Fruit fly (Drosophila melanogaster) whole organism, embryonic: ENCODE measurements around the gene CG2336.

ENCODE experiments used
- Atf-2 ChIP-seq: fragments of 200-800 bp; sonication (Bioruptor generic); optimal IDR thresholded peaks from 2 replicates; lab custom pipeline; 2016; ENCODE audit warnings: missing biosample characterization, missing genetic modification characterization
- Bdp1 ChIP-seq: fragments of 200-800 bp; sonication (Bioruptor generic); optimal IDR thresholded peaks from 3 replicates; lab custom pipeline; 2016; ENCODE audit warnings: missing biosample characterization, missing genetic modification characterization
- Blimp-1 ChIP-seq: fragments of 200-800 bp; sonication (Bioruptor generic); optimal IDR thresholded peaks from 3 replicates; lab custom pipeline; 2018; ENCODE audit warnings: missing biosample characterization, missing genetic modification characterization, mild to moderate bottlenecking, moderate library complexity, missing genetic modification reagents
- Bteb2 ChIP-seq: fragments of 200-800 bp; sonication (Bioruptor generic); optimal IDR thresholded peaks from 2 replicates; lab custom pipeline; 2016; ENCODE audit warnings: missing biosample characterization, missing genetic modification characterization
- CG10366 ChIP-seq: fragments of 200-800 bp; sonication (Bioruptor generic); IDR thresholded peaks from 2 replicates; pipeline ENCODE4 v1.3.6; 2022; ENCODE audit warnings: missing biosample characterization, missing genetic modification characterization
- CG10654 ChIP-seq: fragments of 200-800 bp; sonication (Bioruptor generic); optimal IDR thresholded peaks from 2 replicates; lab custom pipeline; 2016; ENCODE audit warnings: missing biosample characterization, missing genetic modification characterization
- CG11247 ChIP-seq: fragments of 200-800 bp; sonication (Bioruptor generic); IDR thresholded peaks from 2 replicates; pipeline ENCODE4 v1.3.6; 2022; ENCODE audit warnings: missing biosample characterization, missing genetic modification characterization
- CG12155 ChIP-seq: fragments of 200-800 bp; sonication (Bioruptor generic); optimal IDR thresholded peaks from 3 replicates; lab custom pipeline; 2016; ENCODE audit warnings: missing biosample characterization, missing genetic modification characterization
- CG14965 ChIP-seq: fragments of 200-800 bp; sonication (Bioruptor generic); optimal IDR thresholded peaks from 2 replicates; lab custom pipeline; 2016; ENCODE audit warnings: missing biosample characterization, missing genetic modification characterization, borderline replicate concordance
- CG15011 ChIP-seq: fragments of 200-800 bp; sonication (Bioruptor generic); optimal IDR thresholded peaks from 3 replicates; lab custom pipeline; 2018; ENCODE audit warnings: missing biosample characterization, mild to moderate bottlenecking, missing genetic modification characterization
- CG15514 ChIP-seq: fragments of 200-800 bp; sonication (Bioruptor generic); optimal IDR thresholded peaks from 3 replicates; lab custom pipeline; 2017; ENCODE audit warnings: missing biosample characterization, missing genetic modification characterization, mild to moderate bottlenecking, moderate library complexity, missing genetic modification reagents
- CG17612 ChIP-seq: fragments of 200-800 bp; sonication (Bioruptor generic); IDR thresholded peaks from 2 replicates; pipeline ENCODE4 v1.3.6; 2022; ENCODE audit warnings: missing biosample characterization, missing genetic modification characterization
- CG1832 ChIP-seq: fragments of 200-800 bp; sonication (Bioruptor generic); optimal IDR thresholded peaks from 2 replicates; lab custom pipeline; 2017; ENCODE audit warnings: missing biosample characterization, mild to moderate bottlenecking, missing genetic modification characterization, inconsistent platforms
- CG2889 ChIP-seq: fragments of 200-800 bp; sonication (Bioruptor generic); IDR thresholded peaks from 3 replicates; pipeline ENCODE4 v1.3.6; 2022; ENCODE audit warnings: missing biosample characterization, missing genetic modification characterization
- CG31224 ChIP-seq: fragments of 200-800 bp; sonication (Bioruptor generic); IDR thresholded peaks from 2 replicates; pipeline ENCODE4 v1.3.6; 2022; ENCODE audit warnings: missing biosample characterization, missing genetic modification characterization
- CG34224 ChIP-seq: fragments of 200-800 bp; sonication (Bioruptor generic); IDR thresholded peaks from 3 replicates; pipeline ENCODE4 v1.3.6; 2022; ENCODE audit warnings: missing biosample characterization, missing genetic modification characterization; ENCODE audit not compliant: partially characterized antibody
- CG43689 ChIP-seq: fragments of 200-800 bp; sonication (Bioruptor generic); IDR thresholded peaks from 2 replicates; pipeline ENCODE4 v1.3.6; 2022; ENCODE audit warnings: missing biosample characterization, missing genetic modification characterization
- CG7271 ChIP-seq: fragments of 200-800 bp; sonication (Bioruptor generic); optimal IDR thresholded peaks from 2 replicates; lab custom pipeline; 2018; ENCODE audit warnings: missing biosample characterization, mild to moderate bottlenecking, missing genetic modification characterization, moderate library complexity
- CG7372 ChIP-seq: fragments of 200-800 bp; sonication (Bioruptor generic); IDR thresholded peaks from 2 replicates; pipeline ENCODE4 v1.3.6; 2022; ENCODE audit warnings: missing biosample characterization, missing genetic modification characterization
- CG8359 ChIP-seq: fragments of 200-800 bp; sonication (Bioruptor generic); optimal IDR thresholded peaks from 2 replicates; lab custom pipeline; 2017; ENCODE audit warnings: missing biosample characterization, mild to moderate bottlenecking, missing genetic modification characterization, borderline replicate concordance
- CrebB ChIP-seq: fragments of 200-800 bp; sonication (Bioruptor generic); optimal IDR thresholded peaks from 3 replicates; lab custom pipeline; 2018; ENCODE audit warnings: missing biosample characterization, mild to moderate bottlenecking, missing genetic modification characterization
- D19B ChIP-seq: fragments of 200-800 bp; sonication (Bioruptor generic); optimal IDR thresholded peaks from 2 replicates; lab custom pipeline; 2017; ENCODE audit warnings: missing biosample characterization, mild to moderate bottlenecking, missing genetic modification characterization
- Doc2 ChIP-seq: fragments of 200-800 bp; sonication (Bioruptor generic); IDR thresholded peaks from 2 replicates; pipeline ENCODE4 v1.3.6; 2022; ENCODE audit warnings: missing biosample characterization, missing genetic modification characterization
- Dref ChIP-seq: fragments of 200-800 bp; sonication (Bioruptor generic); IDR thresholded peaks from 2 replicates; pipeline ENCODE4 v1.3.6; 2022; ENCODE audit warnings: missing biosample characterization, missing genetic modification characterization
- Fer2 ChIP-seq: fragments of 200-800 bp; sonication (Bioruptor generic); optimal IDR thresholded peaks from 2 replicates; lab custom pipeline; 2018; ENCODE audit warnings: missing biosample characterization, mild to moderate bottlenecking, missing genetic modification characterization, moderate library complexity
- Gsc ChIP-seq: fragments of 200-800 bp; sonication (Bioruptor generic); IDR thresholded peaks from 2 replicates; pipeline ENCODE4 v1.3.6; 2022; ENCODE audit warnings: missing biosample characterization, missing genetic modification characterization
- H15 ChIP-seq: fragments of 200-800 bp; sonication (Bioruptor generic); IDR thresholded peaks from 3 replicates; pipeline ENCODE4 v1.3.6; 2022; ENCODE audit warnings: missing biosample characterization, missing genetic modification characterization
- HLH3B ChIP-seq: fragments of 200-800 bp; sonication (Bioruptor generic); IDR thresholded peaks from 2 replicates; pipeline ENCODE4 v1.3.6; 2022; ENCODE audit warnings: missing biosample characterization, missing genetic modification characterization
- Hsf ChIP-seq: fragments of 200-800 bp; sonication (Bioruptor generic); optimal IDR thresholded peaks from 3 replicates; lab custom pipeline; 2016; ENCODE audit warnings: missing biosample characterization, missing genetic modification characterization
- Jarid2 ChIP-seq: fragments of 200-800 bp; sonication (Bioruptor generic); optimal IDR thresholded peaks from 3 replicates; lab custom pipeline; 2017; ENCODE audit warnings: mild to moderate bottlenecking, missing biosample characterization, missing genetic modification reagents, missing genetic modification characterization
- Max ChIP-seq: fragments of 200-800 bp; sonication (Bioruptor generic); optimal IDR thresholded peaks from 2 replicates; lab custom pipeline; 2016; ENCODE audit warnings: missing biosample characterization, mild to moderate bottlenecking, missing genetic modification characterization
- NK7.1 ChIP-seq: fragments of 200-800 bp; sonication (Bioruptor generic); optimal IDR thresholded peaks from 3 replicates; lab custom pipeline; 2016; ENCODE audit warnings: missing biosample characterization, missing genetic modification characterization
- Oli ChIP-seq: fragments of 200-800 bp; sonication (Bioruptor generic); optimal IDR thresholded peaks from 2 replicates; lab custom pipeline; 2018; ENCODE audit warnings: missing biosample characterization, mild to moderate bottlenecking, missing genetic modification characterization, moderate library complexity
- cato ChIP-seq: fragments of 200-800 bp; sonication (Bioruptor generic); optimal IDR thresholded peaks from 2 replicates; lab custom pipeline; 2016; ENCODE audit warnings: missing biosample characterization, missing genetic modification characterization, borderline replicate concordance
- chm ChIP-seq: fragments of 200-800 bp; sonication (Bioruptor generic); IDR thresholded peaks from 2 replicates; pipeline ENCODE4 v1.3.6; 2022; ENCODE audit warnings: missing biosample characterization, missing genetic modification characterization
- croc ChIP-seq: fragments of 200-800 bp; sonication (Bioruptor generic); conservative IDR thresholded peaks from 3 replicates; pipeline ENCODE4 v1.3.6; 2022; ENCODE audit warnings: missing biosample characterization, missing genetic modification characterization
- dimm ChIP-seq: fragments of 200-800 bp; sonication (Bioruptor generic); IDR thresholded peaks from 2 replicates; pipeline ENCODE4 v1.3.6; 2022; ENCODE audit warnings: missing biosample characterization, missing genetic modification characterization
- jing ChIP-seq: fragments of 200-800 bp; sonication (Bioruptor generic); optimal IDR thresholded peaks from 2 replicates; lab custom pipeline; 2018; ENCODE audit warnings: missing biosample characterization, mild to moderate bottlenecking, missing genetic modification characterization
- jumu ChIP-seq: fragments of 200-800 bp; sonication (Bioruptor generic); optimal IDR thresholded peaks from 3 replicates; lab custom pipeline; 2016; ENCODE audit warnings: missing biosample characterization, missing genetic modification characterization
- klu ChIP-seq: fragments of 200-800 bp; sonication (Bioruptor generic); IDR thresholded peaks from 2 replicates; pipeline ENCODE4 v1.3.6; 2022; ENCODE audit warnings: missing biosample characterization, missing genetic modification characterization
- lbe ChIP-seq: fragments of 200-800 bp; sonication (Bioruptor generic); optimal IDR thresholded peaks from 2 replicates; lab custom pipeline; 2016; ENCODE audit warnings: missing biosample characterization, mild to moderate bottlenecking, missing genetic modification characterization
- odd ChIP-seq: fragments of 200-800 bp; sonication (Bioruptor generic); optimal IDR thresholded peaks from 2 replicates; lab custom pipeline; 2017; ENCODE audit warnings: missing biosample characterization, mild to moderate bottlenecking, missing genetic modification characterization
- pan ChIP-seq, 4 experiments: fragments of >200 bp in 3 of 4; fragments of 200-800 bp in 1 of 4; sonication (Bioruptor generic) in 1 of 4; optimal IDR thresholded peaks in 3 of 4; IDR thresholded peaks in 1 of 4; 2 replicates each; pipeline versions ENCODE4 v1.3.6 to Lab custom; 2017 to 2022; ENCODE audit warnings: missing biosample characterization in 2 of 4, missing genetic modification characterization in 2 of 4, mixed read lengths in 1 of 4
- shn ChIP-seq: fragments of 200-800 bp; sonication (Bioruptor generic); optimal IDR thresholded peaks from 3 replicates; lab custom pipeline; 2016; ENCODE audit warnings: missing biosample characterization, missing genetic modification characterization
- sqz ChIP-seq: fragments of 200-800 bp; sonication (Bioruptor generic); optimal IDR thresholded peaks from 3 replicates; lab custom pipeline; 2018; ENCODE audit warnings: missing biosample characterization, mild to moderate bottlenecking, missing genetic modification characterization
- sug ChIP-seq: fragments of 200-800 bp; optimal IDR thresholded peaks from 2 replicates; lab custom pipeline; 2019; ENCODE audit warnings: missing biosample characterization, mild to moderate bottlenecking, missing genetic modification characterization, moderate library complexity
- trem ChIP-seq: fragments of 200-800 bp; optimal IDR thresholded peaks from 3 replicates; lab custom pipeline; 2019; ENCODE audit warnings: missing biosample characterization, mild to moderate bottlenecking, missing genetic modification characterization, moderate library complexity
- trh ChIP-seq: fragments of 200-800 bp; sonication (Bioruptor generic); optimal IDR thresholded peaks from 2 replicates; lab custom pipeline; 2016; ENCODE audit warnings: missing biosample characterization, missing genetic modification characterization
- vfl ChIP-seq: fragments of 200-800 bp; sonication (Bioruptor generic); optimal IDR thresholded peaks from 2 replicates; lab custom pipeline; 2016; ENCODE audit warnings: missing biosample characterization, missing genetic modification characterization

The CG2336 gene

DNA sequence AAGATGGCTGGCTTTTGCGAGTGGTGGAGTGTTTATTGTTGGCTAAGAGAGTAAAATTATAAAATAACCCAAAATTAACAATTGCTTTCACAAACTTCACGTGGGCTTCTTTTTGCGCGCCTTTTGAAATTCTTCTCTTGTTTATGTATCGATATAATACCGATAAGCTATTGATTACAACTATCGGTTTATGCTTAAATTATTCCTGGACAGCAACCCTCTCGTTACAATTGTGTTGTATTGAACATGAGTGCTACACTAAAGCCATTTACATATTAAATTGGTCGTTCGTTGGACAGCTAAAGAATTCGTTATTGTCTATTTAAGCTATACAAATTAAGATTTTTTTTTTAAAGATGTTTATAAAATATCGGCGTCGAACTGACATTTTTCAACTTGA lies 46.5 kb upstream of the CG2336 start (continued):
- no peak for TF ChIP-seq CG43689 (GFP tag; lab: Robert Waterston, UW)
- TF ChIP-seq Jarid2 (GFP tag; lab: Kevin White, UChicago): no peak
- TF ChIP-seq Blimp-1 (GFP tag; lab: Kevin White, UChicago): no peak
- no peak for TF ChIP-seq Doc2 (GFP tag; lab: Robert Waterston, UW)
- no peak for TF ChIP-seq CG17612
- peak; percentile 38 for TF ChIP-seq Dref
- TF ChIP-seq Atf-2: no peak
- no peak for TF ChIP-seq CG1832 (GFP tag; lab: Kevin White, UChicago)
- TF ChIP-seq Bteb2: no peak
- TF ChIP-seq CG12155 (GFP tag; lab: Kevin White, UChicago): peak; percentile 63
- TF ChIP-seq shn (GFP tag; lab: Kevin White, UChicago): no peak
- TF ChIP-seq CG7372 (GFP tag; lab: Robert Waterston, UW): no peak
- no peak for TF ChIP-seq vfl
- no peak for TF ChIP-seq CG7271 (tag; lab: Kevin White, UChicago)
- TF ChIP-seq jumu (GFP tag; lab: Kevin White, UChicago): no peak
- no peak for TF ChIP-seq Gsc
- TF ChIP-seq CG11247 (GFP tag; lab: Robert Waterston, UW): no peak
- no peak for TF ChIP-seq jing (GFP tag; lab: Kevin White, UChicago)
- no peak for TF ChIP-seq CrebB (tag; lab: Kevin White, UChicago)
- no peak for TF ChIP-seq CG8359 (GFP tag; lab: Kevin White, UChicago)
- no peak for TF ChIP-seq cato
- TF ChIP-seq CG2889 (GFP tag; lab: Robert Waterston, UW): no peak
- TF ChIP-seq sqz (GFP tag; lab: Kevin White, UChicago): no peak
- TF ChIP-seq odd: no peak
- no peak for TF ChIP-seq Bdp1 (GFP tag; lab: Kevin White, UChicago)
- TF ChIP-seq, all 482 proteins: peak for 10

DNA sequence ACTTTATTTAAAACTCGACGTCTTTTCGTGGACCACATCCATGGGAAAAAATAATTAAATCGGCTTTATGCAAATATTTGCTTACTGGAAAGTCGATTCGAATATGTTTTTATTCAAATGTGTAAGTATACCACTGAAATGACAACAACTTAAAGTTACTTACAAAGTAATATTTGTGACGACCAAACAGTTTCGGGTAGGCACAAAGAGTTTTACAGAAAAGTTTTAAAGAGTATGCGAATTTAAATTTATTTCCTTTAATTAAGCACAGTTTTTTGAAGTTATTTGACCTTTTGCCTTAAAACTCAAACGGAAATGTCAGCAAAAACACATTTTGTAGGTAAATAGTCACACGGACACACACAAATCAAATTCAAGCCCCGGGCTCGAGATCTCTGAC lies 31.8 kb upstream of the CG2336 start, which contains the start of gene Pif2:
Gene Pif2 (plus strand): TSS at position 301 of the 400 bp plus-strand sequence.
- TF ChIP-seq D19B (no peak), CG14965 (GFP tag; lab: Kevin White, UChicago) (no peak), trem (tag; lab: Kevin White, UChicago) (no peak), sug (tag; lab: Kevin White, UChicago) (no peak), H15 (GFP tag; lab: Robert Waterston, UW) (no peak), Max (no peak), Hsf (GFP tag; lab: Kevin White, UChicago) (no peak), NK7.1 (GFP tag; lab: Kevin White, UChicago) (no peak), CG10654 (GFP tag; lab: Kevin White, UChicago) (no peak)

DNA sequence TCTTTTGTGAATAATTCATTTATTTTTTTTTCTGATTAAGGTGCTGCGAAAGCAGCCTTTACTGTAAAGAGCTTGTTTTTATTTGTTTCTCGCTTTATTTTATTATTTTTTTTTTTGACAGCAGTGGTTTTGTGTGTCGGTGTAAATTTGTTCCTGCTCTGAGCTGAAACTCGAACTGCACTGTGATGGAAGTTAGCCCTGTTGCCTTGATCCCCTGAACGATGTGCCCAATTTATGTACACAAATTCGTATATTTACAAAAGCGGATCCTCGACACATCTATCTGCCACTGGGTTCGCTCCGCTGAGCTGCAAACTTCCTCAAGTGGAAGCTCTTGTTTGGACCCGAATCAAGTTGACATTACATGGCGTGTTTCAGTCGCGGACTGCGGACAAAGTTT lies 20.3 kb upstream of the CG2336 start, which contains the start of gene CG1137:
Gene CG1137 (minus strand): TSS at position 101 of the 400 bp plus-strand sequence.
- TF ChIP-seq pan (optimal IDR thresholded peaks at IDR 0.05; lab: Kevin White, UChicago) (no peak), pan (GFP tag; optimal IDR thresholded peaks at IDR 0.05 in 1 of 2, IDR thresholded peaks at IDR 0.05 in 1 of 2) (no peak), Hsf (GFP tag; lab: Kevin White, UChicago) (no peak), chm (no peak), CG31224 (GFP tag; lab: Robert Waterston, UW) (no peak), croc (GFP tag; lab: Robert Waterston, UW) (no peak), klu (GFP tag; lab: Robert Waterston, UW) (no peak), HLH3B (GFP tag; lab: Robert Waterston, UW) (no peak), CG15514 (GFP tag; lab: Kevin White, UChicago) (no peak), lbe (GFP tag; lab: Kevin White, UChicago) (no peak), CG10366 (no peak), trh (no peak), CG15011 (GFP tag; lab: Kevin White, UChicago) (no peak), CG12155 (GFP tag; lab: Kevin White, UChicago) (no peak), CG34224 (GFP tag; lab: Robert Waterston, UW) (no peak), Fer2 (tag; lab: Kevin White, UChicago) (no peak), Oli (tag; lab: Kevin White, UChicago) (no peak), dimm (no peak)
